Worm (Caenorhabditis elegans): ENCODE results near the gene clp-10.

clp-10 gene

ce11 chrIII:49064-49463 is 11.0 kb upstream of the clp-10 start:
- TF ChIP-seq unc-62 (GFP tag; optimal IDR thresholded peaks at IDR 0.05): no peak

DNA sequence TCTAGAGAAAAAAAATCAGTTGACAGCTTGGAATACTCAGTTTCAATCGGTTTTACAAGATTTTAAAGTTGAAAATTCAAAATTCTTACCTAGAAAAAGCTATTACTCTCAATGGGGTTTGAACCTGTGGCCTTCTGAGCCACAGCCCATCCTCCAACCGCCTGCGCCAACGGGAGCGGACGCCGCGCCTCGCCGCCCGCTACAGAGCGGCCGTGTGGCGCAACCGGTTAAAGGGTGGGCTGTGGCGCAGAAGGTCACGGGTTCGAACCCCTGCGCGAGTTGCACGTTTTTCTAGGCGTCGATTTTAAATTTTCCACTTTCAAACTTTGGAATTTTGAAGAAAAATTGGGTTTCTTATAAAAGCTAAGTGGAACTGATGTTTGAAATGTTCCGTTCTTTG is 10.3 kb upstream of the clp-10 start:
- TF ChIP-seq unc-62 (GFP tag; optimal IDR thresholded peaks at IDR 0.05): no peak

DNA sequence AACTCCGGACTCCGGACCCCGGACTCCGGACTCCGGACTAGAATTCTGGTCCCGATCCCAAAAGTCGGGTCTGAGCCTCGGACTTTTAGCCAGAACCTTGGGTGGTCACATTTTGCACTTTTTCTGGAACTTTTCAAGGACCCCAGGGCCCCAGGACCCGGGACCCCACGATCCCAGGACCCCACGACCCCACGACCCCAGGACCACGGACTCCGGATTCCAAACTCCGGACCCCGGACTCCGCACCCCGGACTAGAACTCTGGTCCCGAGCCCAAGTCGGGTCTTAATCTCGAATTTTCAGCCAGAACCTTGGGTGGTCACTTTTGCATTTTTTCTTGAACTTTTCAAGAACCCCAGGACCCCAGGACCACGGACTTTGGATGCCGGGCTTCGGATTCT is 4.7 kb upstream of the clp-10 start:
- no peak for TF ChIP-seq unc-62 (GFP tag; optimal IDR thresholded peaks at IDR 0.05)

ce11 chrIII:41484-41883 is 3.5 kb upstream of the clp-10 start:
- TF ChIP-seq unc-62 (GFP tag; optimal IDR thresholded peaks at IDR 0.05): no peak

- no peak for TF ChIP-seq unc-62 (GFP tag; optimal IDR thresholded peaks at IDR 0.05)
Observed at ce11 chrIII:40580-41113, 2.6 kb upstream of the clp-10 start, which contains the start of gene col-88. TSS of gene col-88 (plus strand) at chrIII:41063.

ce11 chrIII:39516-39915 is 1.5 kb upstream of the clp-10 start:
- TF ChIP-seq unc-62 (GFP tag; optimal IDR thresholded peaks at IDR 0.05): no peak

- no peak for TF ChIP-seq unc-62 (GFP tag; optimal IDR thresholded peaks at IDR 0.05)
Observed at ce11 chrIII:33257-33656, 4.8 kb downstream of the clp-10 start.

DNA sequence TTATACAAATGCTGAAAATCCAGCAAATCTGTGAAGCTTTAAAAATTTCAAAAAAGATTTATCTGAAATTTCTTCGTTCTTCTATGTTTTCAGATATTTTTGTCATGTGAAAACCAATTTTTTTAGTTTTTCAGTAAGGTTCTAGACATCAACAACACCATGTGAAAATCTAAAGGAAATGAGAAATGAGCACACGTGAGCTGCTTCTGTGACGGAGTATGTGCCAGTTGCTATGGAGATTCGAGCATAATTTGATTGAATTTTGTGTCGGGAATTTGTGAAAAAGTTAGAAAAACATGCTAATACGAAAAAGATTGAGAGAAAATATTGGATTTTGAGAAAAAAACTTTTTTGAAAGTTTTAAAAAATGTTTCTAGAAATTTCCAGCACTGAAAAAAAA is 6.4 kb downstream of the clp-10 start:
- TF ChIP-seq unc-62 (GFP tag; optimal IDR thresholded peaks at IDR 0.05): no peak

- no peak for TF ChIP-seq unc-62 (GFP tag; optimal IDR thresholded peaks at IDR 0.05)
Observed at ce11 chrIII:30399-30798, 7.6 kb downstream of the clp-10 start.

DNA sequence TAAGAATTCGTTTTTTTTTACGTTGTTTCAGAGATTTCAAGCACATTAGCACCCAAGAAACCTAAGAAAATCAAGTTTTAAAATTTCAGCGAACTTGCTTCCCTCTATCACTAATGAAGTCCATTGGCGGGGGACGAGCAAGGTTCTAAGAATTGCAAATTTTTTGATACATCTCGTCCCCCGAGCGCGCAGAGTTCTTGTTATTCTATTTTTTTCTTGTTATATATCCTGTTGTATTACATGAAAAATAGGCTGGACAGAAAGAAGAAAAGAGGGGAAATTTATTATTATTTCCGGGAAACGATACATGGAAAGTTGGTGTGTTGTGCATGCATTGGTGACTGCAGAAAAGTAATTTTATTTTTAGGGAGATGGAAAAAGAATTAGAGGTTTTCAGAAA is 8.4 kb downstream of the clp-10 start:
- no peak for TF ChIP-seq unc-62 (GFP tag; optimal IDR thresholded peaks at IDR 0.05)

DNA sequence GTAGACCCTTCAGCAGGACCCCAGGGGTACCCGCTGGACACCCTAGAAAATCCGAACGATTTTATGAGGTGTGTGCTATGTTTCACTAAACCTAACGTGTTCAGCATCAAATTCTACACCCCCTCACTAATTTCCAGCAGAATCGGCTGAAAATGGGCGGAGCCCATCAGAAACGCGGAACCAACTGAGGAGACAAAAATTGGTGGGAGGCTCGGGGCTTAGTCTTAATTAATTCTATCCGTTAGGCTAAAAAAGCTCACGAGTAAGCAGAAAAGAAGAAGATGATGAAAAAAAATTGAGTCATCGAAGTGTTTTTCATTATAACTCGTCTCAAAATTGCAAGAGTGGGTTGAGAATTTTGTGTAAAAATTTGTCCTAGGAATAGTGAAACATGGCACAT is 9.2 kb downstream of the clp-10 start:
- TF ChIP-seq unc-62 (GFP tag; optimal IDR thresholded peaks at IDR 0.05): no peak

- no peak for TF ChIP-seq unc-62 (GFP tag; optimal IDR thresholded peaks at IDR 0.05)
Observed at ce11 chrIII:27341-27947, 10.6 kb downstream of the clp-10 start.

DNA sequence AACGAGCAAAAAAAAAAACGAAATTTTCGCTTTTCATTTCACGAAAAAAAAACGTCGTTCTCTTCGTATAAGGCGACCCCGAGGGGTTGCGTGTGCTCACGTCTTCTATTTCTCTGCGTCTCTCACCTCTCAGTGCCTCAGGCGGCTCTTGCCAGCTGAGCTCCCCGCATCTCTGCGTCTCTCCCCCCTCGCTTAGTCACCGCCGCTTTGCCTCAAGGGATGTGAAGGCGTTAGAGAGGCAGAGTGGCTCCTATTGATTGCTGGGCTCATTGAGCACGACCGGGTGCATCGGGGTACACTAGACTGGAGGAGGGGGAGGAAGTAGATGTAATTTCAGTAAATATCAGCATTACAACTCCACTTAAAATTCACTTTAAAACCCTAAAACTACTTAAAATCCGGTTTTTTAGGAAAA is 12.4 kb downstream of the clp-10 start:
- no peak for TF ChIP-seq unc-62 (GFP tag; optimal IDR thresholded peaks at IDR 0.05)

ce11 chrIII:23862-24261 is 14.2 kb downstream of the clp-10 start, which contains the start of gene H10E21.5:
TSS of gene H10E21.5 (minus strand) at chrIII:23962.
- no peak for TF ChIP-seq unc-62 (GFP tag; optimal IDR thresholded peaks at IDR 0.05)

DNA sequence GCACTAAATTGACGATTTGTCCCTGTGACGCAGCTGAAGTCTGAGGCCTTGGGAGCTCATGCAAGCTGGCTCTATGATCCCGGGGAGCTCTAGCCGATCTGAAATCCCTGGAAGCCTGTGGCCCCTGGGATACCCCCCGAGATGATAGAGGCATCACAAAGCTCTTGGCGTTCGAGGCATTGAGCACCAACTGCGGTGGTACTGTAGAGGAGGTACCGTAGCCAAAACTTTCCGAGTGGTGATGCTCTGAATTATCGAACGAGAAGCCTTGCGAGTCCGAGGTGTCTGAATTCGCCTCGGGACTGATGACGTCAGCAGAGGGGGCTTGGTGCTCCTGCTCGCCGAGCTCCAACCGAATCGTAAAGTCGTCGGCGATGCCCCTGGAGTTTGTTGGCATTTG is 16.7 kb downstream of the clp-10 start:
- no peak for TF ChIP-seq unc-62 (GFP tag; optimal IDR thresholded peaks at IDR 0.05)

- TF ChIP-seq unc-62 (GFP tag; optimal IDR thresholded peaks at IDR 0.05): no peak
Observed at ce11 chrIII:19509-19908, 18.5 kb downstream of the clp-10 start, which contains the start of gene H10E21.4. TSS of gene H10E21.4 (minus strand) at chrIII:19675.

DNA sequence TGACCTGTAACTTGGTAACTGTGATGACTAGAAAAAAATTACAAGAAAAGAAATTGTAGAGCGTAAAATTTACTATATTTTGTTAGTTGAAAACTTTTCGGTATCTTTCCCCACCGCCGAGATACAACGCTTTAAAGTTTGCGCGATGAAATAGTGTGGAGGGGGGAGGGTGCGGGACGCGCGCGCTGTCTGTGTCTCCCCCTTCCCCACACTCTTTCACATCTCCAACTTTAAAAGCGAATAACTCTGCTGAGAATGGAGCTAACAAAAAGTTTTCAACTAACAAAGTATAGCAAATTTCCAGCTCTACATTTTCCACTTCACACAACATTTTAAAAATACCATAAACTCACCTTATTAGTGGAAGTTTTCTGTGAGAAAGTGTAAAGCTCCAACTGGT is 20.5 kb downstream of the clp-10 start:
- no peak for TF ChIP-seq unc-62 (GFP tag; optimal IDR thresholded peaks at IDR 0.05)

DNA sequence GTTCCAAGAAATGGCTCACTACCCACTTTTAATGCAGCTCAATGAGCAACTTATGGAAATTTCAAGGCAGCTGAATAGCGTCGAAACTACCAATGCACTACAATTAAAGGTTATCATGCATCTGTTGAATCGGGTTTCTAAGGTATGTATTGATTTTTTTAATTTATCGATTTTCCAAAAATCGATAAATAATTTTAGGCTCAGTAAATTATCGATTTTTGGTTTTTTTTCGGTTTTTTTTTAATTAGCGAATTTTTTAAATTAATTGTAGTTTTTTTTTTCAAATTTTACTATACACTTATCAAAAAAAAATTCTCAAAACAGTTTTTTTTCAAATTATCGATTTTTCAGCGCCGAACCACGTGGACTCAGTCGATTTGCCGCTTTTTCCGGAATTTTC is 21.2 kb downstream of the clp-10 start:
- no peak for TF ChIP-seq unc-62 (GFP tag; optimal IDR thresholded peaks at IDR 0.05)
